Worm (Caenorhabditis elegans) whole organism, L1 larva: Measurements from ENCODE around the gene srv-5.

Source experiments
- ama-1 ChIP-seq: fragments of 150-350 bp; optimal IDR thresholded peaks from 2 replicates; lab custom pipeline; 2014
- ceh-63 ChIP-seq: fragments of 200-800 bp; sonication (Bioruptor generic); optimal IDR thresholded peaks from 2 replicates; lab custom pipeline; 2018; ENCODE audit warnings: mild to moderate bottlenecking, missing genetic modification characterization, missing compliant biosample characterization
- dpl-1 ChIP-seq, 3 experiments: fragments of 150-350 bp in 2 of 3; sonication (generic microtip) in 1 of 3; optimal IDR thresholded peaks; 2 replicates each; lab custom pipeline; 2014 to 2017; ENCODE audit warnings: missing biosample characterization in 3 of 3, missing genetic modification characterization in 3 of 3, missing genetic modification reagents in 3 of 3
- elt-3 ChIP-seq, 6 experiments: fragments of 150-350 bp in 1 of 6; sonication (generic microtip); optimal IDR thresholded peaks; 2 replicates each; lab custom pipeline; 2017 to 2018; ENCODE audit warnings: missing biosample characterization in 6 of 6, missing genetic modification characterization in 6 of 6, inconsistent platforms in 1 of 6
- fkh-10 ChIP-seq: sonication (generic microtip); optimal IDR thresholded peaks from 2 replicates; lab custom pipeline; 2017; ENCODE audit warnings: missing biosample characterization, missing genetic modification reagents, missing genetic modification characterization
- fkh-8 ChIP-seq: sonication (generic microtip); optimal IDR thresholded peaks from 2 replicates; lab custom pipeline; 2016; ENCODE audit warnings: mild to moderate bottlenecking, missing genetic modification characterization, missing compliant biosample characterization
- lin-15B ChIP-seq: fragments of 150-350 bp; sonication (generic microtip); optimal IDR thresholded peaks from 3 replicates; lab custom pipeline; 2014; ENCODE audit warnings: missing biosample characterization, missing genetic modification characterization
- nhr-237 ChIP-seq: fragments of 150-350 bp; optimal IDR thresholded peaks from 2 replicates; lab custom pipeline; 2014; ENCODE audit warnings: missing biosample characterization, missing genetic modification characterization
- vab-15 ChIP-seq: sonication (generic microtip); optimal IDR thresholded peaks from 2 replicates; lab custom pipeline; 2017; ENCODE audit warnings: missing genotype, mild to moderate bottlenecking, missing genetic modification characterization, missing compliant biosample characterization
- zip-4 ChIP-seq: fragments of 200-800 bp; sonication (Bioruptor generic); optimal IDR thresholded peaks from 2 replicates; lab custom pipeline; 2018; ENCODE audit warnings: mild to moderate bottlenecking, missing genetic modification characterization, moderate library complexity, missing compliant biosample characterization

DNA sequence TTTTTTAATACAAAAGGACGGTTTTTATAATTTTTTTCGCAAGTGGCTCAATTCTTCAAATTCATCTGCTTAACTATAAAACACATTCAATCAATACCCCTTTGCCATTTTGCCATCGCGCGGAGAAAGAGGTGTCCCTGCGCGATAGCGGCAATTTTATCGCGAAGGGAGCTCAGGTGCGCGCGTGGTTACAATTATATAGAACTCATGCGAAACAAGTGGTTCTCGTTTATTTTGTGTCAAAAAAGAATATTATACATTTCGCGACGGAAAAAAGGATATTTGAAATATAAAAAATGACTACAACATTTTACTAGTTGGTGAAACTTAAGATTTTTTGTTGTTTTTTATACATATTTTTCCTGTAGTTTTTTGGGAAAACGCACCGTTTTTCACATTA, 43.0 kb upstream of the srv-5 start:
- TF ChIP-seq ama-1 (peak; percentile 27), dpl-1 (GFP tag; optimal IDR thresholded peaks at IDR 0.05; lab: Kevin White, UChicago) (peak; percentile 56 to 71 (median 61)), vab-15 (peak; percentile 84), ceh-63 (GFP tag; lab: Kevin White, UChicago) (peak; percentile 88), zip-4 (GFP tag; lab: Kevin White, UChicago) (peak; percentile 96), elt-3 (tag; optimal IDR thresholded peaks at IDR 0.05; lab: Kevin White, UChicago) (peak; percentile 75 to 99 (median 90)), lin-15B (tag; lab: Kevin White, UChicago) (peak; percentile 46), nhr-237 (tag; lab: Kevin White, UChicago) (peak; percentile 100), fkh-8 (peak; percentile 96), fkh-10 (GFP tag; lab: Kevin White, UChicago) (peak; percentile 100)
